Worm (Caenorhabditis elegans) whole organism, L2 larva: ENCODE measurements around the gene W01G7.4.
A peak's percentile ranks its signal among the peaks of the same experiment; 100 is the strongest.

Experiments
- ceh-16 ChIP-seq: fragments of 150-350 bp; optimal IDR thresholded peaks from 2 replicates; lab custom pipeline; 2014; ENCODE audit warnings: missing biosample characterization, missing genetic modification characterization
- nhr-129 ChIP-seq: fragments of 150-350 bp; optimal IDR thresholded peaks from 2 replicates; lab custom pipeline; 2014; ENCODE audit warnings: missing biosample characterization, missing genetic modification characterization
- nhr-23 ChIP-seq: fragments of 150-350 bp; optimal IDR thresholded peaks from 2 replicates; lab custom pipeline; 2014; ENCODE audit warnings: missing biosample characterization, missing genetic modification reagents, missing genetic modification characterization
- nhr-237 ChIP-seq: fragments of 150-350 bp; optimal IDR thresholded peaks from 2 replicates; lab custom pipeline; 2014; ENCODE audit warnings: missing biosample characterization, missing genetic modification characterization

DNA sequence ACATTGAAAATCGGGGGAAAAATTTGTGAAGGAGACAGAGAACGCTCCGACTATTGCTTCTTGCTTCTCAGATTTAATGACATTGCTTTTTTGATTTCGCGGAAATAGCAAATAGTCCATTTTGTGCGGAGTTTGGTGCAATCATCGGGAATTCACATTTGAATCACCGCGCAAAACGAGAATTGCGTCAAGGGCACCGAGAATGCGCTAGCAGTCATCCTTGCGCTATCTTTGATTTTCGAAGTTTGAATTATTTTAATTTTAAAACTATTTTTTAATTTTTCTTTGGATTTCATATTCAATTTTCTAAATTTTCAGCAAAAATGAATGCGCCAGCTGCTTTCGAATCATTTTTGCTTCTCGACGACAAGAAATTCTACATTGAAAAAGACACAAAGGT is 772 bp upstream of the W01G7.4 start, which contains the start of gene rpb-11:
- TF ChIP-seq nhr-237 (tag; lab: Kevin White, UChicago): peak; percentile 74
- peak; percentile 82 for TF ChIP-seq nhr-129
- peak; percentile 85 for TF ChIP-seq ceh-16 (tag; lab: Kevin White, UChicago)
- no peak for TF ChIP-seq nhr-23 (tag; lab: Kevin White, UChicago)
